Worm (Caenorhabditis elegans): ENCODE data around the gene chil-4.

chil-4 gene

ce11 chrII:9807519-9807972 lies 48.0 kb downstream of the chil-4 start, which contains the start of gene cyp-13A8:
TSS of gene cyp-13A8 (minus strand) at chrII:9807569.
- no peak for TF ChIP-seq tra-4 (tag; optimal IDR thresholded peaks at IDR 0.05)
- TF ChIP-seq sea-1 (GFP tag; conservative IDR thresholded peaks at IDR 0.05): no peak
- TF ChIP-seq hnd-1 (tag; optimal IDR thresholded peaks at IDR 0.05): no peak
- no peak for TF ChIP-seq flt-1 (GFP tag; IDR thresholded peaks at IDR 0.05)
- TF ChIP-seq hmg-4 (GFP tag; optimal IDR thresholded peaks at IDR 0.05): no peak
- TF ChIP-seq ets-7 (tag; optimal IDR thresholded peaks at IDR 0.05): no peak
- no peak for TF ChIP-seq B0310.2 (tag; optimal IDR thresholded peaks at IDR 0.05)
- no peak for TF ChIP-seq pes-1 (GFP tag; IDR thresholded peaks at IDR 0.05)
- no peak for TF ChIP-seq ama-1 (optimal IDR thresholded peaks at IDR 0.05)
- TF ChIP-seq ceh-36 (tag; optimal IDR thresholded peaks at IDR 0.05): no peak
